Worm (Caenorhabditis elegans) whole organism, late embryonic: ENCODE measurements around the gene T01D1.3.

Source experiments
- F13H6.1 ChIP-seq: sonication (generic microtip); optimal IDR thresholded peaks from 2 replicates; lab custom pipeline; 2016; ENCODE audit warnings: missing genetic modification characterization, missing compliant biosample characterization
- ceh-22 ChIP-seq: sonication (generic microtip); optimal IDR thresholded peaks from 2 replicates; lab custom pipeline; 2017; ENCODE audit warnings: missing biosample characterization, missing genetic modification characterization
- ceh-48 ChIP-seq: sonication (generic microtip); optimal IDR thresholded peaks from 2 replicates; lab custom pipeline; 2016; ENCODE audit warnings: missing genetic modification characterization, inconsistent platforms, missing compliant biosample characterization
- dmd-4 ChIP-seq: sonication (generic microtip); optimal IDR thresholded peaks from 2 replicates; lab custom pipeline; 2016; ENCODE audit warnings: borderline replicate concordance, missing genetic modification characterization, missing compliant biosample characterization
- fkh-10 ChIP-seq: fragments of 150-350 bp; optimal IDR thresholded peaks from 2 replicates; lab custom pipeline; 2014; ENCODE audit warnings: missing biosample characterization, missing genetic modification reagents, missing genetic modification characterization
- rnt-1 ChIP-seq: sonication (generic microtip); optimal IDR thresholded peaks from 2 replicates; lab custom pipeline; 2016; ENCODE audit warnings: missing genetic modification characterization, missing compliant biosample characterization
- tbx-7 ChIP-seq: sonication (generic microtip); optimal IDR thresholded peaks from 2 replicates; lab custom pipeline; 2016; ENCODE audit warnings: missing genotype, missing genetic modification characterization, missing compliant biosample characterization

DNA sequence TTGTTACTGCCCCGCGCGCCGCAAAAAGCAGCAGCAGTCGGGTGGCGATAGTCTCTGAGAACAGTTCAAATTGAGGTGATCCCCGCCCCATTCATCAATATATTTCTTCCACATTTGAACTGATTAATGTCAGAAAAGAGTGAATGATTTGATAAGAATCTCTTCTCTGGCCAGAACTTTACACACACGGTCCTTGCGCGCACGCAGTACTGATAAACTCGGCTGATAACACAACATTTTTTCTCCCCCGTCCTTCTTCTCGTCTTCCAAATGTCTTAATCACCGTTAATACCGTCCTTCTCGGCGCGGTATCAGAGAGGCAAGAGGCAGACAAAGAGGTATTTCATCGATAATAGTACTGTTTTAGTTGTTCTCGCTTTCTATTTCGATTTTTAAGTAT is 13.6 kb downstream of the T01D1.3 start, which contains the start of gene etr-1:
- TF ChIP-seq F13H6.1 = no peak
- no peak for TF ChIP-seq dmd-4 (tag; lab: Kevin White, UChicago)
- TF ChIP-seq tbx-7 (tag; lab: Kevin White, UChicago) = no peak
- TF ChIP-seq fkh-10 (GFP tag; lab: Kevin White, UChicago) = no peak
- no peak for TF ChIP-seq ceh-22
- no peak for TF ChIP-seq rnt-1
- TF ChIP-seq ceh-48 = no peak
